Worm (Caenorhabditis elegans) whole organism, L3 larva: ENCODE results near the gene C46F11.4.
A peak's percentile ranks its signal among the peaks of the same experiment; 100 is the strongest.

Experiments
- ceh-82 ChIP-seq: fragments of 150-350 bp; optimal IDR thresholded peaks from 2 replicates; lab custom pipeline; 2014; ENCODE audit warnings: missing biosample characterization, missing genetic modification characterization
- fos-1 ChIP-seq: fragments of 150-350 bp; optimal IDR thresholded peaks from 2 replicates; lab custom pipeline; 2014; ENCODE audit warnings: missing biosample characterization, missing genetic modification characterization
- lin-15B ChIP-seq: fragments of 150-350 bp; optimal IDR thresholded peaks from 2 replicates; lab custom pipeline; 2014; ENCODE audit warnings: missing biosample characterization, missing genetic modification characterization
- lin-39 ChIP-seq: fragments of 150-350 bp; optimal IDR thresholded peaks from 2 replicates; lab custom pipeline; 2018; ENCODE audit warnings: missing biosample characterization, missing genetic modification reagents, missing genetic modification characterization
- mdl-1 ChIP-seq: fragments of 150-350 bp; optimal IDR thresholded peaks from 2 replicates; lab custom pipeline; 2014; ENCODE audit warnings: missing biosample characterization, missing genetic modification characterization
- nhr-11 ChIP-seq: fragments of 150-350 bp; optimal IDR thresholded peaks from 2 replicates; lab custom pipeline; 2014; ENCODE audit warnings: missing biosample characterization, missing genetic modification characterization
- unc-39 ChIP-seq: sonication (generic microtip); optimal IDR thresholded peaks from 4 replicates; lab custom pipeline; 2017; ENCODE audit warnings: missing biosample characterization, missing genetic modification characterization
- unc-62 ChIP-seq: fragments of 150-350 bp; sonication (generic microtip); optimal IDR thresholded peaks from 4 replicates; lab custom pipeline; 2014; ENCODE audit warnings: missing biosample characterization, missing genetic modification reagents, missing genetic modification characterization
- ztf-11 ChIP-seq: fragments of 150-350 bp; optimal IDR thresholded peaks from 2 replicates; lab custom pipeline; 2014; ENCODE audit warnings: missing biosample characterization, missing genetic modification characterization

DNA sequence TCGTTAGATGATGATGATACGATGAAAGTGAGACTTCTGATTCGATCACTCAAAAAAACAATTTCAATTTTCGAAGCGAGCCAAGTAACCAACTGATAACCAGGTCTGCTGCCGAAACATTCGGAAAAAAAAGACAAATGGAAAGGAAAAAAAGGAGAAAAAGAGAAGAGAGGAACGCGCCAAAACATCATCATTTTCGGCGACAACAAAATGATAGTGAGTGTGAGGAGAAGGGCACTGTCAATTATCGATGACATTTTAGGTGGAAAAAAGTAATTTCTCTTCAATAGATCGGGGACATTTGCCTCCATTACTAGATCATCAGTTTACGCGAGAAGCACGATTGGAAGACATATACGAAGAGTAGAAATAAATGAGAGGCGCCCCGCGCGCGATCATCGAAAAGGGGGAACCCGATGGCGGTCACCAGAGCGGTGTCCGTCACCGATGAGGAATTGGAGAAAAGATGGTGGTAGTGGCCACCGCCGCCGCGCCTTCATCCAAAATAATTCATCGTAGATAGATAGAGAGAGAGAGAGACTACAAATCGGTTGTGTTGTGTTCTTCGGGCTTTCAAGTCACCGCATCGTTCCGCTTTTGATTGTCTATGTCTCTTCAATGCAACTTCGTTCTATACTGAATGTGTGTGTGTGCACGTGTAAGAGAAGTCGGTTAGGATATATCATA lies 42.8 kb downstream of the C46F11.4 start:
- TF ChIP-seq fos-1 (tag; lab: Kevin White, UChicago) (no peak), nhr-11 (tag; lab: Kevin White, UChicago) (no peak), lin-39 (tag; lab: Kevin White, UChicago) (peak; percentile 58), mdl-1 (tag; lab: Kevin White, UChicago) (no peak), unc-39 (tag; lab: Kevin White, UChicago) (no peak), ztf-11 (tag; lab: Kevin White, UChicago) (no peak), lin-15B (no peak), unc-62 (no peak), ceh-82 (tag; lab: Kevin White, UChicago) (no peak)
